Worm (Caenorhabditis elegans): Measurements from ENCODE around the gene rme-6.

rme-6 gene

ce11 chrX:1096808-1097207 is at the start of gene rme-6, which contains the start of gene pigx-1:
rme-6 (plus strand) TSS chrX:1097152.
pigx-1 (minus strand) TSS chrX:1097013.
- TF ChIP-seq cebp-2 (GFP tag; IDR thresholded peaks at IDR 0.05): no peak
- no peak for TF ChIP-seq lin-35 (GFP tag; optimal IDR thresholded peaks at IDR 0.05)
- TF ChIP-seq snpc-1.1 (tag; optimal IDR thresholded peaks at IDR 0.05; ENCODE audit: insufficient read depth): no peak
- no peak for TF ChIP-seq attf-3 (GFP tag; conservative IDR thresholded peaks at IDR 0.05)
- no peak for TF ChIP-seq atf-7 (tag; optimal IDR thresholded peaks at IDR 0.05)
- TF ChIP-seq D2030.7 (GFP tag; IDR thresholded peaks at IDR 0.05): no peak
- no peak for TF ChIP-seq K11D2.4 (GFP tag; IDR thresholded peaks at IDR 0.05)
- no peak for TF ChIP-seq F52B5.7 (tag; optimal IDR thresholded peaks at IDR 0.05)
- no peak for TF ChIP-seq unc-130 (GFP tag; optimal IDR thresholded peaks at IDR 0.05)
- TF ChIP-seq C17E4.6 (GFP tag; IDR thresholded peaks at IDR 0.05): no peak
- no peak for TF ChIP-seq B0035.1 (tag; optimal IDR thresholded peaks at IDR 0.05)
- no peak for TF ChIP-seq ztf-3 (GFP tag; optimal IDR thresholded peaks at IDR 0.05)
- TF ChIP-seq nhr-80 (tag; optimal IDR thresholded peaks at IDR 0.05): no peak
- no peak for TF ChIP-seq bed-2 (GFP tag; IDR thresholded peaks at IDR 0.05)
- TF ChIP-seq madf-8 (GFP tag; conservative IDR thresholded peaks at IDR 0.05): no peak
- no peak for TF ChIP-seq mxl-1 (tag; optimal IDR thresholded peaks at IDR 0.05)
- TF ChIP-seq ccch-3 (GFP tag; optimal IDR thresholded peaks at IDR 0.05): no peak
- no peak for TF ChIP-seq pha-4 (tag; optimal IDR thresholded peaks at IDR 0.05)
- no peak for TF ChIP-seq snpc-4 (GFP tag; optimal IDR thresholded peaks at IDR 0.05)
- no peak for TF ChIP-seq snpc-4 (tag; optimal IDR thresholded peaks at IDR 0.05)
- TF ChIP-seq attf-6 (GFP tag; IDR thresholded peaks at IDR 0.05): no peak

ce11 chrX:1051041-1051440 is 45.9 kb upstream of the rme-6 start:
- TF ChIP-seq hmg-20 (GFP tag; IDR thresholded peaks at IDR 0.05) (no peak), unc-62 (GFP tag; optimal IDR thresholded peaks at IDR 0.05) (no peak), ceh-58 (GFP tag; IDR thresholded peaks at IDR 0.05) (no peak), nfyb-1 (GFP tag; IDR thresholded peaks at IDR 0.05) (no peak), nhr-27 (tag; optimal IDR thresholded peaks at IDR 0.05) (no peak), F23B12.7 (tag; optimal IDR thresholded peaks at IDR 0.05; ENCODE audit: insufficient read depth) (no peak), aptf-2 (GFP tag; conservative IDR thresholded peaks at IDR 0.05) (no peak), ztf-26 (tag; optimal IDR thresholded peaks at IDR 0.05) (no peak), lsl-1 (GFP tag; optimal IDR thresholded peaks at IDR 0.05) (no peak), C17E4.6 (GFP tag; IDR thresholded peaks at IDR 0.05) (no peak), pbrm-1 (GFP tag; IDR thresholded peaks at IDR 0.05) (no peak), sptf-2 (GFP tag; optimal IDR thresholded peaks at IDR 0.05) (no peak), ztf-28 (GFP tag; IDR thresholded peaks at IDR 0.05) (no peak), F10E7.11 (tag; optimal IDR thresholded peaks at IDR 0.05) (no peak), egrh-3 (GFP tag; IDR thresholded peaks at IDR 0.05) (no peak), B0035.1 (tag; optimal IDR thresholded peaks at IDR 0.05) (no peak)

ce11 chrX:1052960-1053359 is 44.0 kb upstream of the rme-6 start:
- no peak for TF ChIP-seq lsl-1 (GFP tag; optimal IDR thresholded peaks at IDR 0.05)
- no peak for TF ChIP-seq hlh-12 (tag; optimal IDR thresholded peaks at IDR 0.05)
- TF ChIP-seq ztf-6 (GFP tag; IDR thresholded peaks at IDR 0.05): no peak
- TF ChIP-seq C06A6.2 (GFP tag; conservative IDR thresholded peaks at IDR 0.05): no peak
- no peak for TF ChIP-seq chd-7 (tag; optimal IDR thresholded peaks at IDR 0.05)
- no peak for TF ChIP-seq F37B4.10 (GFP tag; IDR thresholded peaks at IDR 0.05)
- TF ChIP-seq mcd-1 (GFP tag; IDR thresholded peaks at IDR 0.05): no peak
- TF ChIP-seq F23B12.7 (tag; optimal IDR thresholded peaks at IDR 0.05; ENCODE audit: insufficient read depth): no peak
- no peak for TF ChIP-seq dpl-1 (GFP tag; optimal IDR thresholded peaks at IDR 0.05)
- TF ChIP-seq Y53F4B.3 (GFP tag; IDR thresholded peaks at IDR 0.05): no peak
- TF ChIP-seq F49E8.2 (tag; optimal IDR thresholded peaks at IDR 0.05; ENCODE audit: insufficient read depth): no peak
- TF ChIP-seq aptf-2 (GFP tag; conservative IDR thresholded peaks at IDR 0.05): no peak
- TF ChIP-seq zim-3 (tag; optimal IDR thresholded peaks at IDR 0.05): no peak
- no peak for TF ChIP-seq F39B2.1 (GFP tag; IDR thresholded peaks at IDR 0.05)
- no peak for TF ChIP-seq F57A8.1 (GFP tag; optimal IDR thresholded peaks at IDR 0.05)
- TF ChIP-seq B0336.3 (GFP tag; IDR thresholded peaks at IDR 0.05): no peak
- no peak for TF ChIP-seq K11D2.4 (GFP tag; IDR thresholded peaks at IDR 0.05)
